Worm (Caenorhabditis elegans): ENCODE data around the gene K02E11.5.

DNA sequence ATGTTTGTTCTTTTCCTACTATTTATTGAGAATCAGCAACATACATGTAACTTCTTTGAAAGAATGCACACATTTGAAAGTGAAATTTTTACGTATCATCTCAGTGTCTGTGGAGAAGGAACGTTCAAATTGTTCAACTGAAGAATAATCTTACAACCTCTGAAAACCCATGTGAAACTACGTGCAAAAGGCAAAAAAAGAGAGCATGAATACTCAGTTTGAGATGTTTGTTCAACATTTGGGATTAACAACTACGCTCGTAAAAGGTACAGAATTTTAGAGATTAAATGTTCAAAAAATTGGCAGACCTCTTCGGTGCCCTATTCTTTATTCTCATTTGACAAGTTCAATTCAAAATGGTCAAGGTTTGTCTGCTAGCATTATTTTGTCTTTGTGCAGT, at the start of gene K02E11.5:
- TF ChIP-seq ztf-1 (GFP tag; conservative IDR thresholded peaks at IDR 0.05) (no peak), zag-1 (tag; optimal IDR thresholded peaks at IDR 0.05) (no peak), dmd-4 (tag; optimal IDR thresholded peaks at IDR 0.05) (no peak), unc-62 (GFP tag; optimal IDR thresholded peaks at IDR 0.05) (no peak), mdl-1 (tag; optimal IDR thresholded peaks at IDR 0.05) (no peak), skn-1 (tag; optimal IDR thresholded peaks at IDR 0.05) (no peak), alr-1 (tag; optimal IDR thresholded peaks at IDR 0.05) (no peak), ZK546.5 (tag; optimal IDR thresholded peaks at IDR 0.05) (no peak), ztf-4 (tag; optimal IDR thresholded peaks at IDR 0.05) (no peak)

All from whole organism, L2 larva.